Worm (Caenorhabditis elegans) whole organism, young adult: ENCODE measurements around the gene tim-1.
"Not testable (repeated sequence)": the region's sequence is repeated elsewhere in the genome, so short reads cannot be mapped to it uniquely, and the experiment has no call there.

ENCODE experiments used
- B0035.1 ChIP-seq: sonication (generic microtip); optimal IDR thresholded peaks from 2 replicates; lab custom pipeline; 2016; ENCODE audit warnings: missing genetic modification characterization, mild to moderate bottlenecking, missing compliant biosample characterization, missing genotype, missing genetic modification reagents
- F57A8.1 ChIP-seq: fragments of 200-800 bp; sonication (Bioruptor generic); optimal IDR thresholded peaks from 2 replicates; lab custom pipeline; 2018; ENCODE audit warnings: mild to moderate bottlenecking, missing genetic modification characterization, moderate library complexity, missing compliant biosample characterization
- K11D2.4 ChIP-seq: fragments of 200-800 bp; sonication (Bioruptor generic); IDR thresholded peaks from 2 replicates; pipeline ENCODE4 v1.3.6; 2022; ENCODE audit warnings: missing genetic modification reagents, missing genetic modification characterization, missing compliant biosample characterization
- Y56A3A.18 ChIP-seq: fragments of 200-800 bp; sonication (Bioruptor generic); IDR thresholded peaks from 2 replicates; pipeline ENCODE4 v1.3.6; 2022; ENCODE audit warnings: missing genetic modification reagents, missing genetic modification characterization, missing compliant biosample characterization
- Y79H2A.3 ChIP-seq: fragments of 200-800 bp; sonication (Bioruptor generic); conservative IDR thresholded peaks from 2 replicates; pipeline ENCODE4 v1.3.6; 2022; ENCODE audit warnings: missing genetic modification reagents, missing genetic modification characterization, missing compliant biosample characterization
- ZK185.1 ChIP-seq: sonication (generic microtip); optimal IDR thresholded peaks from 2 replicates; lab custom pipeline; 2016; ENCODE audit warnings: mild to moderate bottlenecking, missing genetic modification characterization, missing compliant biosample characterization; ENCODE audit not compliant: poor library complexity, severe bottlenecking
- akir-1 ChIP-seq: fragments of 200-800 bp; sonication (Bioruptor generic); optimal IDR thresholded peaks from 2 replicates; lab custom pipeline; 2018; ENCODE audit warnings: mild to moderate bottlenecking, missing genetic modification characterization, moderate library complexity, missing compliant biosample characterization
- aptf-2 ChIP-seq: fragments of 200-800 bp; sonication (Bioruptor generic); conservative IDR thresholded peaks from 2 replicates; pipeline ENCODE4 v1.3.6; 2022; ENCODE audit warnings: missing genetic modification reagents, missing genetic modification characterization, missing compliant biosample characterization
- attf-6 ChIP-seq: fragments of 200-800 bp; sonication (Bioruptor generic); IDR thresholded peaks from 2 replicates; pipeline ENCODE4 v1.3.6; 2022; ENCODE audit warnings: missing genetic modification reagents, missing genetic modification characterization, missing compliant biosample characterization
- bed-1 ChIP-seq: fragments of 200-800 bp; sonication (Bioruptor generic); IDR thresholded peaks from 2 replicates; pipeline ENCODE4 v1.3.6; 2022; ENCODE audit warnings: missing genetic modification reagents, missing genetic modification characterization, missing compliant biosample characterization
- ccch-3 ChIP-seq: fragments of 200-800 bp; sonication (Bioruptor generic); optimal IDR thresholded peaks from 2 replicates; lab custom pipeline; 2018; ENCODE audit warnings: mild to moderate bottlenecking, missing genetic modification characterization, missing compliant biosample characterization
- ceh-40 ChIP-seq: fragments of 200-800 bp; sonication (Bioruptor generic); IDR thresholded peaks from 2 replicates; pipeline ENCODE4 v1.3.6; 2022; ENCODE audit warnings: missing genetic modification characterization, missing compliant biosample characterization
- ceh-58 ChIP-seq: fragments of 200-800 bp; sonication (Bioruptor generic); IDR thresholded peaks from 2 replicates; pipeline ENCODE4 v1.3.6; 2022; ENCODE audit warnings: missing genetic modification characterization, missing compliant biosample characterization
- dpff-1 ChIP-seq: sonication (generic microtip); optimal IDR thresholded peaks from 2 replicates; lab custom pipeline; 2017; ENCODE audit warnings: mild to moderate bottlenecking, missing genetic modification characterization, missing compliant biosample characterization
- dpl-1 ChIP-seq: fragments of 150-350 bp; optimal IDR thresholded peaks from 2 replicates; lab custom pipeline; 2014; ENCODE audit warnings: missing biosample characterization, missing genetic modification reagents, missing genetic modification characterization
- egl-44 ChIP-seq: fragments of 200-800 bp; sonication (Bioruptor generic); IDR thresholded peaks from 2 replicates; pipeline ENCODE4 v1.3.6; 2022; ENCODE audit warnings: missing genetic modification reagents, missing genetic modification characterization, missing compliant biosample characterization
- ekl-4 ChIP-seq: fragments of 200-800 bp; sonication (Bioruptor generic); IDR thresholded peaks from 2 replicates; pipeline ENCODE4 v1.3.6; 2022; ENCODE audit warnings: missing genetic modification reagents, missing genetic modification characterization, missing compliant biosample characterization
- fkh-3 ChIP-seq: sonication (generic microtip); optimal IDR thresholded peaks from 2 replicates; lab custom pipeline; 2016; ENCODE audit warnings: mild to moderate bottlenecking, missing genetic modification characterization, missing compliant biosample characterization
- hmg-1.2 ChIP-seq: fragments of 200-800 bp; sonication (Bioruptor generic); IDR thresholded peaks from 2 replicates; pipeline ENCODE4 v1.3.6; 2022; ENCODE audit warnings: missing genetic modification reagents, missing genetic modification characterization, missing compliant biosample characterization
- hrde-1 ChIP-seq: sonication (generic microtip); optimal IDR thresholded peaks from 2 replicates; lab custom pipeline; 2016; ENCODE audit warnings: missing genetic modification characterization, mild to moderate bottlenecking, missing compliant biosample characterization, moderate library complexity, missing genotype, missing genetic modification reagents, borderline replicate concordance
- let-526 ChIP-seq: fragments of 200-800 bp; sonication (Bioruptor generic); IDR thresholded peaks from 2 replicates; pipeline ENCODE4 v1.3.6; 2022; ENCODE audit warnings: missing genetic modification reagents, missing genetic modification characterization, missing compliant biosample characterization
- lin-54 ChIP-seq: fragments of 200-800 bp; sonication (Bioruptor generic); optimal IDR thresholded peaks from 2 replicates; lab custom pipeline; 2018; ENCODE audit warnings: mild to moderate bottlenecking, missing genetic modification characterization, missing compliant biosample characterization
- madf-10 ChIP-seq: sonication (generic microtip); optimal IDR thresholded peaks from 2 replicates; lab custom pipeline; 2016; ENCODE audit warnings: mild to moderate bottlenecking, missing genetic modification characterization, missing compliant biosample characterization
- madf-6 ChIP-seq: fragments of 200-800 bp; sonication (Bioruptor generic); IDR thresholded peaks from 2 replicates; pipeline ENCODE4 v1.3.6; 2022; ENCODE audit warnings: missing genetic modification reagents, missing genetic modification characterization, missing compliant biosample characterization
- mel-28 ChIP-seq: sonication (generic microtip); optimal IDR thresholded peaks from 2 replicates; lab custom pipeline; 2016; ENCODE audit warnings: borderline replicate concordance, mild to moderate bottlenecking, missing genetic modification characterization, missing compliant biosample characterization
- mxl-1 ChIP-seq: sonication (generic microtip); optimal IDR thresholded peaks from 2 replicates; lab custom pipeline; 2016; ENCODE audit warnings: missing genetic modification characterization, missing compliant biosample characterization
- nfya-2 ChIP-seq: fragments of 200-800 bp; sonication (Bioruptor generic); IDR thresholded peaks from 2 replicates; pipeline ENCODE4 v1.3.6; 2022; ENCODE audit warnings: missing genetic modification reagents, missing genetic modification characterization, missing compliant biosample characterization
- repo-1 ChIP-seq: sonication (generic microtip); optimal IDR thresholded peaks from 2 replicates; lab custom pipeline; 2017; ENCODE audit warnings: mild to moderate bottlenecking, missing genetic modification characterization, missing compliant biosample characterization
- rpc-1 ChIP-seq, 2 experiments: fragments of 150-350 bp in 1 of 2; sonication (generic microtip) in 1 of 2; optimal IDR thresholded peaks; 2 replicates each; lab custom pipeline; 2014 to 2018; ENCODE audit warnings: missing biosample characterization in 1 of 2, missing genetic modification characterization in 1 of 2, missing genetic modification reagents in 1 of 2, missing genotype in 1 of 2
- snpc-1.1 ChIP-seq: sonication (generic microtip); optimal IDR thresholded peaks from 2 replicates; lab custom pipeline; 2017; ENCODE audit warnings: missing genetic modification characterization, mild to moderate bottlenecking, missing compliant biosample characterization, antibody characterized with exemption, moderate library complexity, missing genotype, missing genetic modification reagents; ENCODE audit not compliant: insufficient read depth
- snpc-4 ChIP-seq, 5 experiments: fragments of 150-350 bp in 1 of 5; sonication (generic microtip) in 4 of 5; optimal IDR thresholded peaks; 2 replicates each; lab custom pipeline; 2014 to 2018; ENCODE audit warnings: missing genetic modification characterization in 5 of 5, missing biosample characterization in 3 of 5, antibody characterized with exemption in 2 of 5, mild to moderate bottlenecking in 2 of 5, missing compliant biosample characterization in 2 of 5, missing genotype in 2 of 5, moderate library complexity in 2 of 5, missing genetic modification reagents in 1 of 5
- somi-1 ChIP-seq: fragments of 200-800 bp; sonication (Bioruptor generic); optimal IDR thresholded peaks from 2 replicates; lab custom pipeline; 2018; ENCODE audit warnings: mild to moderate bottlenecking, missing genetic modification characterization, missing compliant biosample characterization
- tbp1 ChIP-seq: fragments of 200-800 bp; sonication (Bioruptor generic); optimal IDR thresholded peaks from 2 replicates; lab custom pipeline; 2018; ENCODE audit warnings: mild to moderate bottlenecking, missing genetic modification characterization, missing compliant biosample characterization
- tlf-1 ChIP-seq: fragments of 200-800 bp; sonication (Bioruptor generic); optimal IDR thresholded peaks from 2 replicates; lab custom pipeline; 2018; ENCODE audit warnings: mild to moderate bottlenecking, missing genetic modification characterization, missing compliant biosample characterization
- ztf-22 ChIP-seq: fragments of 200-800 bp; sonication (Bioruptor generic); optimal IDR thresholded peaks from 2 replicates; lab custom pipeline; 2018; ENCODE audit warnings: mild to moderate bottlenecking, missing genetic modification characterization, moderate library complexity, missing compliant biosample characterization
- ztf-28 ChIP-seq: fragments of 200-800 bp; sonication (Bioruptor generic); IDR thresholded peaks from 2 replicates; pipeline ENCODE4 v1.3.6; 2022; ENCODE audit warnings: missing genetic modification reagents, missing genetic modification characterization, missing compliant biosample characterization

The tim-1 gene

ce11 chrIII:12298481-12298880, 48.5 kb upstream of the tim-1 start:
- peak; percentile 43 for TF ChIP-seq snpc-1.1 (tag; lab: Kevin White, UChicago)
- not testable (repeated sequence) for TF ChIP-seq snpc-4 (GFP tag; optimal IDR thresholded peaks at IDR 0.05; lab: Kevin White, UChicago)
- TF ChIP-seq snpc-4 (tag; optimal IDR thresholded peaks at IDR 0.05; lab: Kevin White, UChicago), result peak in 2 of 4 experiments; percentile 64 to 90
- TF ChIP-seq hmg-1.2 (GFP tag; lab: Robert Waterston, UW), result peak; percentile 18; the same call in 1 of the 2 replicates

- TF ChIP-seq Y56A3A.18 (GFP tag; lab: Robert Waterston, UW) (no peak), hrde-1 (tag; lab: Kevin White, UChicago) (no peak), tbp1 (GFP tag; lab: Kevin White, UChicago) (peak; percentile 32), bed-1 (GFP tag; lab: Robert Waterston, UW) (no peak), dpl-1 (no peak), egl-44 (0 out of 2 replicates have a peak, but pooled peaks have one; percentile 46), ztf-22 (GFP tag; lab: Kevin White, UChicago) (no peak), Y79H2A.3 (GFP tag; lab: Robert Waterston, UW) (no peak), fkh-3 (tag; lab: Kevin White, UChicago) (no peak), tlf-1 (no peak), B0035.1 (no peak), rpc-1 (optimal IDR thresholded peaks at IDR 0.05; lab: Kevin White, UChicago) (no peak), rpc-1 (tag; optimal IDR thresholded peaks at IDR 0.05; lab: Kevin White, UChicago) (peak; percentile 56), ztf-28 (GFP tag; lab: Robert Waterston, UW) (no peak), mxl-1 (tag; lab: Kevin White, UChicago) (no peak), let-526 (GFP tag; lab: Robert Waterston, UW) (no peak), mel-28 (tag; lab: Kevin White, UChicago) (no peak), ZK185.1 (tag; lab: Kevin White, UChicago) (no peak), madf-6 (no peak), aptf-2 (GFP tag; lab: Robert Waterston, UW) (no peak)
Observed at ce11 chrIII:12297303-12297702, 47.3 kb upstream of the tim-1 start.

- no peak for TF ChIP-seq lin-54 (GFP tag; lab: Kevin White, UChicago)
- no peak for TF ChIP-seq somi-1 (GFP tag; lab: Kevin White, UChicago)
- no peak for TF ChIP-seq ceh-40
- no peak for TF ChIP-seq ekl-4 (GFP tag; lab: Robert Waterston, UW)
- no peak for TF ChIP-seq dpl-1
- TF ChIP-seq repo-1 (tag; lab: Kevin White, UChicago), result no peak
Observed at ce11 chrIII:12292465-12292864, 42.5 kb upstream of the tim-1 start.

- no peak for TF ChIP-seq F57A8.1
- TF ChIP-seq dpff-1, result no peak
- TF ChIP-seq madf-10 (tag; lab: Kevin White, UChicago), result no peak
- no peak for TF ChIP-seq nfya-2
- TF ChIP-seq attf-6, result no peak
- TF ChIP-seq akir-1 (GFP tag; lab: Kevin White, UChicago), result no peak
- no peak for TF ChIP-seq Y79H2A.3 (GFP tag; lab: Robert Waterston, UW)
- TF ChIP-seq K11D2.4 (GFP tag; lab: Robert Waterston, UW), result no peak
- TF ChIP-seq ztf-28 (GFP tag; lab: Robert Waterston, UW), result no peak
- no peak for TF ChIP-seq ceh-58 (GFP tag; lab: Robert Waterston, UW)
- TF ChIP-seq ccch-3 (GFP tag; lab: Kevin White, UChicago), result no peak
- TF ChIP-seq hmg-1.2 (GFP tag; lab: Robert Waterston, UW), result no peak
- TF ChIP-seq, all 124 proteins: peak for 0
Observed at ce11 chrIII:12284157-12284556, 34.2 kb upstream of the tim-1 start.
